Worm (Caenorhabditis elegans) whole organism, midembryonic: ENCODE results near the gene F54F7.14.

Source experiments
- T22C8.4 ChIP-seq: fragments of 200-800 bp; sonication (Bioruptor generic); IDR thresholded peaks from 2 replicates; pipeline ENCODE4 v1.3.6; 2022; ENCODE audit warnings: missing genetic modification characterization, missing compliant biosample characterization
- cog-1 ChIP-seq: sonication (generic microtip); optimal IDR thresholded peaks from 2 replicates; lab custom pipeline; 2016; ENCODE audit warnings: missing genetic modification characterization, missing compliant biosample characterization
- flt-1 ChIP-seq: fragments of 200-800 bp; sonication (Bioruptor generic); IDR thresholded peaks from 2 replicates; pipeline ENCODE4 v1.3.6; 2022; ENCODE audit warnings: missing genetic modification characterization, missing compliant biosample characterization
- klf-2 ChIP-seq: fragments of 200-800 bp; sonication (Bioruptor generic); conservative IDR thresholded peaks from 2 replicates; pipeline ENCODE4 v1.3.6; 2022; ENCODE audit warnings: missing genetic modification reagents, missing genetic modification characterization, missing compliant biosample characterization
- med-1 ChIP-seq: sonication (generic microtip); optimal IDR thresholded peaks from 2 replicates; lab custom pipeline; 2017; ENCODE audit warnings: missing genetic modification characterization, mild to moderate bottlenecking, missing compliant biosample characterization, antibody characterized with exemption, missing genetic modification reagents; ENCODE audit not compliant: insufficient read depth
- ref-1 ChIP-seq: fragments of 200-800 bp; sonication (Bioruptor generic); conservative IDR thresholded peaks from 2 replicates; pipeline ENCODE4 v1.3.6; 2022; ENCODE audit warnings: missing genetic modification reagents, missing genetic modification characterization, missing compliant biosample characterization
- tab-1 ChIP-seq: fragments of 200-800 bp; sonication (Bioruptor generic); IDR thresholded peaks from 2 replicates; pipeline ENCODE4 v1.3.6; 2022; ENCODE audit warnings: missing genetic modification characterization, missing compliant biosample characterization
- ztf-23 ChIP-seq: fragments of 200-800 bp; sonication (Bioruptor generic); IDR thresholded peaks from 2 replicates; pipeline ENCODE4 v1.3.6; 2022; ENCODE audit warnings: missing genetic modification reagents, missing genetic modification characterization, missing compliant biosample characterization
- ztf-29 ChIP-seq: fragments of 200-800 bp; sonication (Bioruptor generic); IDR thresholded peaks from 2 replicates; pipeline ENCODE4 v1.3.6; 2022; ENCODE audit warnings: missing genetic modification reagents, missing genetic modification characterization, missing compliant biosample characterization

The F54F7.14 gene

DNA sequence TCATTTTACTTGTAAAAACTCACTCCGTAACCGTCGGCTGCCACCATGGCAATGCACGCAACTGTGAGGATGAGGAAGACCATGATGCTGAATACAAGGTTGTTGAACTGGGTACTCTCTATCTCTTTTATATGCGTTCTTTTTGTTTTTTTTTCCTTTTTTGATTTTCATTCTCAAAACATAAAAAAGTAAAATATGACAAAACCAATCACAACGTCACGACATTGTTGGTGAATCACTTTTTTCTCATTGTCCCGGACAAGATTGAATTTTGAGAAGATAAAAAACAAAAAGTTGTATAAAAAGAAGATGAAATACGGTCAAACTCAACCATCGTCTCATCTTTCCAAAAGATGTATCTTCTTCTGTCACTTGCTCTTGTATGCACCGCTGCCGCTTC lies 32.1 kb downstream of the F54F7.14 start, which contains the start of the genes Y62H9A.5 and ule-5:
Gene Y62H9A.5, minus strand, starts transcription at position 101 of the 400 bp plus-strand sequence.
Gene ule-5, plus strand, starts transcription at position 328 of the 400 bp plus-strand sequence.
- no peak for TF ChIP-seq flt-1 (GFP tag; lab: Robert Waterston, UW)
- no peak for TF ChIP-seq tab-1 (GFP tag; lab: Robert Waterston, UW)
- no peak for TF ChIP-seq ref-1
- no peak for TF ChIP-seq T22C8.4 (GFP tag; lab: Robert Waterston, UW)
- TF ChIP-seq klf-2 (GFP tag; lab: Robert Waterston, UW): no peak
- TF ChIP-seq ztf-29 (GFP tag; lab: Robert Waterston, UW): no peak
- TF ChIP-seq ztf-23 (GFP tag; lab: Robert Waterston, UW): no peak
- TF ChIP-seq med-1 (GFP tag; lab: Kevin White, UChicago): no peak
- no peak for TF ChIP-seq cog-1 (tag; lab: Kevin White, UChicago)

ce11 chrX:11885577-11885976 lies 34.9 kb downstream of the F54F7.14 start, which contains the start of gene Y62H9A.7:
Gene Y62H9A.7 (minus strand): TSS chrX:11885677.
- no peak for TF ChIP-seq med-1 (GFP tag; lab: Kevin White, UChicago)
- no peak for TF ChIP-seq klf-2 (GFP tag; lab: Robert Waterston, UW)
- no peak for TF ChIP-seq cog-1 (tag; lab: Kevin White, UChicago)
- TF ChIP-seq flt-1 (GFP tag; lab: Robert Waterston, UW): no peak
- no peak for TF ChIP-seq ztf-23 (GFP tag; lab: Robert Waterston, UW)
- no peak for TF ChIP-seq tab-1 (GFP tag; lab: Robert Waterston, UW)
- TF ChIP-seq T22C8.4 (GFP tag; lab: Robert Waterston, UW): no peak
- TF ChIP-seq ztf-29 (GFP tag; lab: Robert Waterston, UW): no peak
- TF ChIP-seq ref-1: no peak

DNA sequence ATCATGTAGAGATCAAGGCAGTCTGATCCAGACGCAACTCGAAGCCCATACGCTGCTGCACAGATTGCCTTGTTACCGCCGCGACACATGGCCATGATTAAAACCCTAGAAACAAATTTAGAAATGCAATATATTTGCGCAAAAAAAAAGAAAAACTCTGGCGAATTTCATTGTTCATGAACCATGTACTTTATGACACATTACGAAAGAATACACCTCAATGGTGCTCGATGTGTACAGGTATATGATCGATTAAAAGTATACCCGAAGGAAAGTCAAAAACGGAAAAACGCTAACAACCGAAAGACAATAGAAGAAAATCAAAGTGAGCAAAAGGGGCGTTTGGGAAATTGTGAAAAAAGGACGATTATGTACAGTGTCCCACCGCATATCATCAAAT lies 41.7 kb downstream of the F54F7.14 start, which contains the start of gene Y62H9A.8:
Gene Y62H9A.8, minus strand, starts transcription at position 101 of the 400 bp plus-strand sequence.
- no peak for TF ChIP-seq ztf-29 (GFP tag; lab: Robert Waterston, UW)
- no peak for TF ChIP-seq med-1 (GFP tag; lab: Kevin White, UChicago)
- TF ChIP-seq cog-1 (tag; lab: Kevin White, UChicago): no peak
- TF ChIP-seq tab-1 (GFP tag; lab: Robert Waterston, UW): no peak
- no peak for TF ChIP-seq ztf-23 (GFP tag; lab: Robert Waterston, UW)
- TF ChIP-seq flt-1 (GFP tag; lab: Robert Waterston, UW): no peak
- TF ChIP-seq ref-1: no peak
- no peak for TF ChIP-seq T22C8.4 (GFP tag; lab: Robert Waterston, UW)
- TF ChIP-seq klf-2 (GFP tag; lab: Robert Waterston, UW): no peak

DNA sequence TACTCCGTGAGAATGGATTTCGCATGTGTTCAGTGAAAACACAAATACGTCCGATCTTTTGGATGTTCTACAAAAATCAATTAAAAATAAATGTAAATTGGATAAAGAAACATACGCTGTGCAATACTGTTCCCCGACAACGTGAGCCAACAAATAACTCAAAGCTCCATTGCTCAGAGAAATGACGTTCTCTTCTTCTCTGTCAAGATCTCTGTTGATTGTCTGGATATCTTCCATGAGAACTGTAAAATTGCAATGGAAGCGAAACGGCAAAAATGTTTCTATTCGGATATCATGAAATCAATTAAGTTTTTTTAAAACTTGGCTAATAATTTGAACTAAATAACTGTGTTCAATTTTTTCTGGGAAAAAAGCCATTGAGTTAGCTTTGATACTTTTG lies 46.0 kb downstream of the F54F7.14 start:
- TF ChIP-seq T22C8.4 (GFP tag; lab: Robert Waterston, UW) (no peak), ztf-29 (GFP tag; lab: Robert Waterston, UW) (no peak), klf-2 (GFP tag; lab: Robert Waterston, UW) (no peak), ztf-23 (GFP tag; lab: Robert Waterston, UW) (no peak), tab-1 (GFP tag; lab: Robert Waterston, UW) (no peak), med-1 (GFP tag; lab: Kevin White, UChicago) (no peak), ref-1 (no peak), cog-1 (tag; lab: Kevin White, UChicago) (no peak), flt-1 (GFP tag; lab: Robert Waterston, UW) (no peak)

- no peak for TF ChIP-seq ztf-29 (GFP tag; lab: Robert Waterston, UW)
These were observed 47.4 kb downstream of the F54F7.14 start, which contains the start of gene Y62H9A.9 for ce11 chrX:11898040-11898439. Gene Y62H9A.9 (minus strand): TSS chrX:11898140.

DNA sequence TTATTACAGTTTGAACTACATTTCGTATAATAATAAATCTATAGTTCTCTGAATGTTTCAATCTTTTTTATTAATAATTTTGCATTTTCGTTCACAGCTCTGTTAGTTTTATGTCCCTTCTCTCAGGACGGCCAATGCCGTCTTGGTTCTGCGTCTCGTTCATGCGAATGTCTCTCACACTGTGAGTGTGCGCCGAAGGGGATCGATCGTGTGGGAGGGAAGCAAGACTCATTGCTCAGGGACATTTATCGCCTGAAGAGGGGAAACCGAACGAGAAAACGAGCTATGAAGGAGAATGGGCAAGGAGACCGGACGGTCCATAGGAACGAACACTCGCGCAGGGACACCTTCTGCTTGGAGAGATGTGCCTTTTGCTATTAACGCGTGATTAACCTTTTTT lies 48.4 kb downstream of the F54F7.14 start:
- no peak; the same call in none of the 2 replicates for TF ChIP-seq T22C8.4 (GFP tag; lab: Robert Waterston, UW)
- no peak for TF ChIP-seq tab-1 (GFP tag; lab: Robert Waterston, UW)
- TF ChIP-seq klf-2 (GFP tag; lab: Robert Waterston, UW): no peak
- no peak for TF ChIP-seq ref-1
- TF ChIP-seq ztf-23 (GFP tag; lab: Robert Waterston, UW): no peak
- no peak for TF ChIP-seq flt-1 (GFP tag; lab: Robert Waterston, UW)
- no peak for TF ChIP-seq ztf-29 (GFP tag; lab: Robert Waterston, UW)
- no peak for TF ChIP-seq med-1 (GFP tag; lab: Kevin White, UChicago)
- no peak for TF ChIP-seq cog-1 (tag; lab: Kevin White, UChicago)
